Worm (Caenorhabditis elegans) whole organism, L1 larva: ENCODE data around the gene sre-52.
A peak's percentile ranks its signal among the peaks of the same experiment; 100 is the strongest.

ENCODE experiments used
- C04F5.9 ChIP-seq: sonication (generic microtip); optimal IDR thresholded peaks from 2 replicates; lab custom pipeline; 2016; ENCODE audit warnings: missing genetic modification characterization, missing compliant biosample characterization
- C34B4.2 ChIP-seq: sonication (generic microtip); optimal IDR thresholded peaks from 2 replicates; lab custom pipeline; 2017; ENCODE audit warnings: mild to moderate bottlenecking, missing genetic modification characterization, missing compliant biosample characterization
- alr-1 ChIP-seq: fragments of 200-800 bp; sonication (Bioruptor generic); optimal IDR thresholded peaks from 2 replicates; lab custom pipeline; 2018; ENCODE audit warnings: borderline replicate concordance, mild to moderate bottlenecking, missing genetic modification characterization, missing compliant biosample characterization
- aly-2 ChIP-seq: fragments of 150-350 bp; optimal IDR thresholded peaks from 2 replicates; lab custom pipeline; 2014; ENCODE audit warnings: missing biosample characterization, missing genetic modification characterization
- ceh-82 ChIP-seq, 3 experiments: fragments of 150-350 bp in 1 of 3; sonication (generic microtip) in 2 of 3; optimal IDR thresholded peaks; 2 replicates each; lab custom pipeline; 2014 to 2017; ENCODE audit warnings: missing biosample characterization in 3 of 3, missing genetic modification characterization in 3 of 3
- dsc-1 ChIP-seq: sonication (generic microtip); optimal IDR thresholded peaks from 2 replicates; lab custom pipeline; 2016; ENCODE audit warnings: mild to moderate bottlenecking, missing genetic modification characterization, missing compliant biosample characterization
- efl-1 ChIP-seq, 4 experiments: fragments of 150-350 bp; optimal IDR thresholded peaks in 3 of 4; peaks in 1 of 4; 1 replicate in 1 of 4; 2 replicates in 3 of 4; lab custom pipeline; 2014; ENCODE audit warnings: missing biosample characterization in 2 of 4, missing genetic modification characterization in 2 of 4, missing genetic modification reagents in 2 of 4
- egl-13 ChIP-seq: sonication (generic microtip); optimal IDR thresholded peaks from 2 replicates; lab custom pipeline; 2016; ENCODE audit warnings: missing genotype, missing genetic modification reagents, missing genetic modification characterization, missing compliant biosample characterization
- fkh-10 ChIP-seq: sonication (generic microtip); optimal IDR thresholded peaks from 2 replicates; lab custom pipeline; 2017; ENCODE audit warnings: missing biosample characterization, missing genetic modification reagents, missing genetic modification characterization
- fkh-4 ChIP-seq: sonication (generic microtip); optimal IDR thresholded peaks from 2 replicates; lab custom pipeline; 2016; ENCODE audit warnings: missing compliant biosample characterization, missing genetic modification characterization, borderline replicate concordance
- fkh-8 ChIP-seq: sonication (generic microtip); optimal IDR thresholded peaks from 2 replicates; lab custom pipeline; 2016; ENCODE audit warnings: mild to moderate bottlenecking, missing genetic modification characterization, missing compliant biosample characterization
- fos-1 ChIP-seq: fragments of 150-350 bp; optimal IDR thresholded peaks from 2 replicates; lab custom pipeline; 2014; ENCODE audit warnings: missing biosample characterization, missing genetic modification characterization
- grh-1 ChIP-seq: fragments of 200-800 bp; sonication (Bioruptor generic); IDR thresholded peaks from 2 replicates; pipeline ENCODE4 v1.3.6; 2022; ENCODE audit warnings: missing genetic modification reagents, missing genetic modification characterization, missing compliant biosample characterization
- isw-1 ChIP-seq: fragments of 200-800 bp; sonication (Bioruptor generic); IDR thresholded peaks from 2 replicates; pipeline ENCODE4 v1.3.6; 2022; ENCODE audit warnings: missing genetic modification characterization, missing compliant biosample characterization
- lin-13 ChIP-seq: fragments of 150-350 bp; optimal IDR thresholded peaks from 2 replicates; lab custom pipeline; 2014; ENCODE audit warnings: missing biosample characterization, missing genetic modification reagents, missing genetic modification characterization
- lin-14 ChIP-seq: fragments of 200-800 bp; sonication (Bioruptor generic); optimal IDR thresholded peaks from 2 replicates; lab custom pipeline; 2018; ENCODE audit warnings: mild to moderate bottlenecking, missing genetic modification characterization, moderate library complexity, missing compliant biosample characterization
- lin-35 ChIP-seq, 2 experiments: fragments of 150-350 bp; optimal IDR thresholded peaks; 2 replicates each; lab custom pipeline; 2014; ENCODE audit warnings: missing biosample characterization in 2 of 2, missing genetic modification characterization in 2 of 2, missing genetic modification reagents in 2 of 2
- lin-39 ChIP-seq: fragments of 150-350 bp; optimal IDR thresholded peaks from 2 replicates; lab custom pipeline; 2014; ENCODE audit warnings: missing biosample characterization, missing genetic modification reagents, missing genetic modification characterization
- lir-3 ChIP-seq: sonication (generic microtip); optimal IDR thresholded peaks from 2 replicates; lab custom pipeline; 2016; ENCODE audit warnings: mild to moderate bottlenecking, missing genetic modification characterization, moderate library complexity, missing compliant biosample characterization; ENCODE audit not compliant: poor library complexity
- lsy-2 ChIP-seq, 2 experiments: fragments of 150-350 bp; optimal IDR thresholded peaks; 2 replicates each; lab custom pipeline; 2014; ENCODE audit warnings: missing biosample characterization in 2 of 2, missing genetic modification characterization in 2 of 2
- nhr-19 ChIP-seq: fragments of 200-800 bp; sonication (Bioruptor generic); conservative IDR thresholded peaks from 2 replicates; pipeline ENCODE4 v1.3.6; 2022; ENCODE audit warnings: missing genetic modification characterization, missing compliant biosample characterization
- nhr-20 ChIP-seq: sonication (generic microtip); optimal IDR thresholded peaks from 2 replicates; lab custom pipeline; 2016; ENCODE audit warnings: mild to moderate bottlenecking, missing genetic modification characterization, missing compliant biosample characterization
- nhr-237 ChIP-seq: fragments of 150-350 bp; optimal IDR thresholded peaks from 2 replicates; lab custom pipeline; 2014; ENCODE audit warnings: missing biosample characterization, missing genetic modification characterization
- nhr-47 ChIP-seq: sonication (generic microtip); optimal IDR thresholded peaks from 2 replicates; lab custom pipeline; 2016; ENCODE audit warnings: mild to moderate bottlenecking, missing genetic modification characterization, moderate library complexity, missing compliant biosample characterization
- nhr-71 ChIP-seq: sonication (generic microtip); optimal IDR thresholded peaks from 2 replicates; lab custom pipeline; 2016; ENCODE audit warnings: mild to moderate bottlenecking, missing genetic modification characterization, moderate library complexity, missing compliant biosample characterization
- nhr-85 ChIP-seq: sonication (generic microtip); peaks from one replicate; lab custom pipeline; 2016; ENCODE audit warnings: missing genetic modification characterization, inconsistent platforms, missing compliant biosample characterization
- pag-3 ChIP-seq: sonication (generic microtip); optimal IDR thresholded peaks from 2 replicates; lab custom pipeline; 2017; ENCODE audit warnings: missing genetic modification characterization, mild to moderate bottlenecking, missing compliant biosample characterization, antibody characterized with exemption, borderline replicate concordance; ENCODE audit not compliant: insufficient read depth
- pax-3 ChIP-seq: fragments of 200-800 bp; sonication (Bioruptor generic); optimal IDR thresholded peaks from 2 replicates; lab custom pipeline; 2018; ENCODE audit warnings: mild to moderate bottlenecking, missing genetic modification characterization, moderate library complexity, missing compliant biosample characterization
- rnt-1 ChIP-seq: sonication (generic microtip); optimal IDR thresholded peaks from 2 replicates; lab custom pipeline; 2016; ENCODE audit warnings: mild to moderate bottlenecking, missing genetic modification characterization, moderate library complexity, missing compliant biosample characterization
- skn-1 ChIP-seq: fragments of 150-350 bp; optimal IDR thresholded peaks from 2 replicates; lab custom pipeline; 2014; ENCODE audit warnings: missing biosample characterization, missing genetic modification characterization
- snpc-4 ChIP-seq: fragments of 150-350 bp; optimal IDR thresholded peaks from 2 replicates; lab custom pipeline; 2014; ENCODE audit warnings: missing biosample characterization, missing genetic modification characterization
- snu-23 ChIP-seq: sonication (generic microtip); optimal IDR thresholded peaks from 2 replicates; lab custom pipeline; 2016; ENCODE audit warnings: missing genetic modification characterization, missing compliant biosample characterization
- swsn-7 ChIP-seq: sonication (generic microtip); optimal IDR thresholded peaks from 2 replicates; lab custom pipeline; 2016; ENCODE audit warnings: missing genetic modification characterization, missing compliant biosample characterization
- tbx-2 ChIP-seq: sonication (generic microtip); optimal IDR thresholded peaks from 2 replicates; lab custom pipeline; 2016; ENCODE audit warnings: missing genetic modification characterization, missing compliant biosample characterization
- tlp-1 ChIP-seq: fragments of 150-350 bp; optimal IDR thresholded peaks from 2 replicates; lab custom pipeline; 2014; ENCODE audit warnings: missing biosample characterization, missing genetic modification characterization
- unc-62 ChIP-seq: fragments of 150-350 bp; optimal IDR thresholded peaks from 2 replicates; lab custom pipeline; 2014; ENCODE audit warnings: missing biosample characterization, missing genetic modification reagents, missing genetic modification characterization
- unc-86 ChIP-seq: sonication (generic microtip); optimal IDR thresholded peaks from 2 replicates; lab custom pipeline; 2016; ENCODE audit warnings: missing genetic modification characterization, missing compliant biosample characterization
- vab-15 ChIP-seq: sonication (generic microtip); optimal IDR thresholded peaks from 2 replicates; lab custom pipeline; 2017; ENCODE audit warnings: missing genotype, mild to moderate bottlenecking, missing genetic modification characterization, missing compliant biosample characterization
- xbp-1 ChIP-seq: sonication (generic microtip); optimal IDR thresholded peaks from 2 replicates; lab custom pipeline; 2016; ENCODE audit warnings: missing genetic modification characterization, missing compliant biosample characterization
- ztf-4 ChIP-seq: fragments of 150-350 bp; optimal IDR thresholded peaks from 2 replicates; lab custom pipeline; 2014; ENCODE audit warnings: missing biosample characterization, missing genetic modification characterization

The sre-52 gene

ce11 chrII:12382625-12383562 lies 47.4 kb downstream of the sre-52 start, which contains the start of gene btb-14:
btb-14 (plus strand) TSS chrII:12383463.
- TF ChIP-seq nhr-19 (peak; percentile 35), nhr-237 (tag; lab: Kevin White, UChicago) (no peak), nhr-47 (tag; lab: Kevin White, UChicago) (peak; percentile 69), fkh-8 (tag; lab: Kevin White, UChicago) (peak; percentile 81), unc-86 (peak; percentile 68), lin-13 (peak; percentile 59), C34B4.2 (tag; lab: Kevin White, UChicago) (no peak), egl-13 (peak; percentile 72), fos-1 (tag; lab: Kevin White, UChicago) (no peak), lir-3 (tag; lab: Kevin White, UChicago) (no peak), snpc-4 (tag; lab: Kevin White, UChicago) (peak; percentile 92), vab-15 (no peak), xbp-1 (no peak), tbx-2 (tag; lab: Kevin White, UChicago) (peak; percentile 30), efl-1 (optimal IDR thresholded peaks at IDR 0.05; lab: Kevin White, UChicago) (peak; percentile 36 to 37), efl-1 (GFP tag; optimal IDR thresholded peaks at IDR 0.05 in 1 of 2; lab: Kevin White, UChicago) (peak in 1 of 2 experiments; percentile 53), C04F5.9 (tag; lab: Kevin White, UChicago) (no peak), lin-39 (tag; lab: Kevin White, UChicago) (no peak), fkh-4 (tag; lab: Kevin White, UChicago) (no peak), snu-23 (GFP tag; lab: Kevin White, UChicago) (peak; percentile 5), rnt-1 (tag; lab: Kevin White, UChicago) (peak; percentile 77), aly-2 (tag; lab: Kevin White, UChicago) (no peak), nhr-20 (tag; lab: Kevin White, UChicago) (no peak), grh-1 (GFP tag; lab: Robert Waterston, UW) (no peak), ceh-82 (tag; optimal IDR thresholded peaks at IDR 0.05; lab: Kevin White, UChicago) (peak in 1 of 3 experiments; percentile 56), alr-1 (tag; lab: Kevin White, UChicago) (no peak), pax-3 (tag; lab: Kevin White, UChicago) (no peak), lsy-2 (tag; optimal IDR thresholded peaks at IDR 0.05; lab: Kevin White, UChicago) (peak; percentile 0 to 12), isw-1 (GFP tag; lab: Robert Waterston, UW) (peak; percentile 1; the same call in 1 of the 2 replicates), unc-62 (GFP tag; lab: Kevin White, UChicago) (no peak), tlp-1 (tag; lab: Kevin White, UChicago) (no peak), pag-3 (tag; lab: Kevin White, UChicago) (no peak), nhr-85 (peak; percentile 8), skn-1 (no peak), dsc-1 (tag; lab: Kevin White, UChicago) (peak; percentile 35), lin-14 (GFP tag; lab: Kevin White, UChicago) (peak; percentile 85), nhr-71 (tag; lab: Kevin White, UChicago) (peak; percentile 48), fkh-10 (GFP tag; lab: Kevin White, UChicago) (peak; percentile 14), ztf-4 (no peak), swsn-7 (tag; lab: Kevin White, UChicago) (peak; percentile 34), lin-35 (GFP tag; optimal IDR thresholded peaks at IDR 0.05; lab: Kevin White, UChicago) (peak in 1 of 2 experiments; percentile 30)
